Fruit fly (Drosophila melanogaster) whole organism, embryonic: ENCODE results near the gene Nle.

Experiments
- Asciz ChIP-seq: fragments of 200-800 bp; sonication (Bioruptor generic); optimal IDR thresholded peaks from 2 replicates; lab custom pipeline; 2017; ENCODE audit warnings: missing biosample characterization, mild to moderate bottlenecking, missing genetic modification characterization, missing genetic modification reagents
- Bteb2 ChIP-seq: fragments of 200-800 bp; sonication (Bioruptor generic); optimal IDR thresholded peaks from 2 replicates; lab custom pipeline; 2016; ENCODE audit warnings: missing biosample characterization, missing genetic modification characterization
- CG10274 ChIP-seq: fragments of 200-800 bp; sonication (Bioruptor generic); optimal IDR thresholded peaks from 3 replicates; lab custom pipeline; 2017; ENCODE audit warnings: missing biosample characterization, mild to moderate bottlenecking, missing genetic modification characterization
- CG10366 ChIP-seq: fragments of 200-800 bp; sonication (Bioruptor generic); IDR thresholded peaks from 2 replicates; pipeline ENCODE4 v1.3.6; 2022; ENCODE audit warnings: missing biosample characterization, missing genetic modification characterization
- CG10565 ChIP-seq: fragments of 200-800 bp; sonication (Bioruptor generic); optimal IDR thresholded peaks from 3 replicates; lab custom pipeline; 2016; ENCODE audit warnings: missing biosample characterization, mild to moderate bottlenecking, missing genetic modification characterization
- CG11398 ChIP-seq: fragments of 200-800 bp; sonication (Bioruptor generic); optimal IDR thresholded peaks from 2 replicates; lab custom pipeline; 2016; ENCODE audit warnings: missing biosample characterization, missing genetic modification characterization
- CG11560 ChIP-seq: fragments of 200-800 bp; sonication (Bioruptor generic); IDR thresholded peaks from 3 replicates; pipeline ENCODE4 v1.3.6; 2022; ENCODE audit warnings: missing biosample characterization, missing genetic modification characterization
- CG14050 ChIP-seq: fragments of 200-800 bp; sonication (Bioruptor generic); IDR thresholded peaks from 3 replicates; pipeline ENCODE4 v1.3.6; 2022; ENCODE audit warnings: missing biosample characterization, missing genetic modification characterization
- CG14860 ChIP-seq: fragments of 200-800 bp; sonication (Bioruptor generic); IDR thresholded peaks from 3 replicates; pipeline ENCODE4 v1.3.6; 2022; ENCODE audit warnings: missing biosample characterization, missing genetic modification characterization; ENCODE audit not compliant: partially characterized antibody
- CG15601 ChIP-seq: fragments of 200-800 bp; sonication (Bioruptor generic); optimal IDR thresholded peaks from 3 replicates; lab custom pipeline; 2019; ENCODE audit warnings: missing biosample characterization, mild to moderate bottlenecking, missing genetic modification characterization, moderate library complexity
- CG16813 ChIP-seq: fragments of 200-800 bp; sonication (Bioruptor generic); IDR thresholded peaks from 3 replicates; pipeline ENCODE4 v1.3.6; 2022; ENCODE audit warnings: missing biosample characterization, missing genetic modification characterization; ENCODE audit not compliant: partially characterized antibody
- CG17829 ChIP-seq: fragments of 200-800 bp; optimal IDR thresholded peaks from 2 replicates; lab custom pipeline; 2019; ENCODE audit warnings: missing biosample characterization, mild to moderate bottlenecking, missing genetic modification characterization, moderate library complexity
- CG18262 ChIP-seq: fragments of 200-800 bp; optimal IDR thresholded peaks from 3 replicates; lab custom pipeline; 2019; ENCODE audit warnings: missing biosample characterization, mild to moderate bottlenecking, missing genetic modification characterization, moderate library complexity
- CG18599 ChIP-seq: fragments of 200-800 bp; sonication (Bioruptor generic); optimal IDR thresholded peaks from 3 replicates; lab custom pipeline; 2017; ENCODE audit warnings: missing biosample characterization, missing genetic modification characterization, mild to moderate bottlenecking, moderate library complexity, missing genetic modification reagents
- CG2712 ChIP-seq: fragments of 200-800 bp; optimal IDR thresholded peaks from 3 replicates; lab custom pipeline; 2019; ENCODE audit warnings: missing biosample characterization, mild to moderate bottlenecking, missing genetic modification characterization, moderate library complexity
- CG31365 ChIP-seq: fragments of 200-800 bp; sonication (Bioruptor generic); optimal IDR thresholded peaks from 2 replicates; lab custom pipeline; 2018; ENCODE audit warnings: missing biosample characterization, mild to moderate bottlenecking, missing genetic modification characterization
- CG33213 ChIP-seq: fragments of 200-800 bp; sonication (Bioruptor generic); optimal IDR thresholded peaks from 3 replicates; lab custom pipeline; 2016; ENCODE audit warnings: missing biosample characterization, missing genetic modification characterization
- CG42726 ChIP-seq: fragments of 200-800 bp; sonication (Bioruptor generic); IDR thresholded peaks from 2 replicates; pipeline ENCODE4 v1.3.6; 2022; ENCODE audit warnings: missing biosample characterization, missing genetic modification characterization; ENCODE audit not compliant: partially characterized antibody
- CG4820 ChIP-seq: fragments of 200-800 bp; sonication (Bioruptor generic); optimal IDR thresholded peaks from 3 replicates; lab custom pipeline; 2016; ENCODE audit warnings: missing biosample characterization, missing genetic modification characterization
- CG5953 ChIP-seq: fragments of 200-800 bp; sonication (Bioruptor generic); IDR thresholded peaks from 2 replicates; pipeline ENCODE4 v1.3.6; 2022; ENCODE audit warnings: missing biosample characterization, missing genetic modification characterization
- CG6683 ChIP-seq: fragments of 200-800 bp; sonication (Bioruptor generic); optimal IDR thresholded peaks from 2 replicates; lab custom pipeline; 2017; ENCODE audit warnings: missing biosample characterization, mild to moderate bottlenecking, missing genetic modification characterization, missing genetic modification reagents
- CG7556 ChIP-seq: fragments of 200-800 bp; sonication (Bioruptor generic); optimal IDR thresholded peaks from 2 replicates; lab custom pipeline; 2017; ENCODE audit warnings: missing biosample characterization, mild to moderate bottlenecking, missing genetic modification characterization
- CG7987 ChIP-seq: fragments of 200-800 bp; sonication (Bioruptor generic); optimal IDR thresholded peaks from 2 replicates; lab custom pipeline; 2018; ENCODE audit warnings: missing biosample characterization, mild to moderate bottlenecking, missing genetic modification characterization, moderate library complexity
- CG8281 ChIP-seq: fragments of 200-800 bp; sonication (Bioruptor generic); optimal IDR thresholded peaks from 2 replicates; lab custom pipeline; 2018; ENCODE audit warnings: missing biosample characterization, mild to moderate bottlenecking, missing genetic modification characterization, moderate library complexity
- CG8924 ChIP-seq: fragments of 200-800 bp; optimal IDR thresholded peaks from 3 replicates; lab custom pipeline; 2019; ENCODE audit warnings: missing biosample characterization, mild to moderate bottlenecking, missing genetic modification characterization, moderate library complexity
- CG9437 ChIP-seq: fragments of 200-800 bp; sonication (Bioruptor generic); optimal IDR thresholded peaks from 2 replicates; lab custom pipeline; 2018; ENCODE audit warnings: missing biosample characterization, mild to moderate bottlenecking, missing genetic modification characterization
- E2f2 ChIP-seq: fragments of 200-800 bp; sonication (Bioruptor generic); IDR thresholded peaks from 2 replicates; pipeline ENCODE4 v1.3.6; 2022; ENCODE audit warnings: missing biosample characterization, missing genetic modification characterization
- Ets65A ChIP-seq: fragments of 200-800 bp; sonication (Bioruptor generic); peaks from one replicate; lab custom pipeline; 2016; ENCODE audit warnings: missing biosample characterization, missing genetic modification characterization
- Jarid2 ChIP-seq: fragments of 200-800 bp; sonication (Bioruptor generic); optimal IDR thresholded peaks from 3 replicates; lab custom pipeline; 2017; ENCODE audit warnings: mild to moderate bottlenecking, missing biosample characterization, missing genetic modification reagents, missing genetic modification characterization
- Sox100B ChIP-seq: fragments of 200-800 bp; sonication (Bioruptor generic); optimal IDR thresholded peaks from 3 replicates; lab custom pipeline; 2018; ENCODE audit warnings: missing biosample characterization, mild to moderate bottlenecking, missing genetic modification characterization
- chn ChIP-seq: fragments of 200-800 bp; sonication (Bioruptor generic); optimal IDR thresholded peaks from 2 replicates; lab custom pipeline; 2016; ENCODE audit warnings: missing biosample characterization, missing genetic modification characterization
- dm ChIP-seq: fragments of 200-800 bp; sonication (Bioruptor generic); optimal IDR thresholded peaks from 3 replicates; lab custom pipeline; 2016; ENCODE audit warnings: missing biosample characterization, missing genetic modification characterization
- dpn ChIP-seq, 2 experiments: fragments of 200-800 bp; sonication (Bioruptor generic); optimal IDR thresholded peaks; 3 replicates each; lab custom pipeline; 2016; ENCODE audit warnings: missing biosample characterization in 2 of 2, missing genetic modification characterization in 2 of 2
- en ChIP-seq: fragments of 200-800 bp; sonication (Bioruptor generic); optimal IDR thresholded peaks from 2 replicates; lab custom pipeline; 2016; ENCODE audit warnings: missing biosample characterization, missing genetic modification characterization
- ind ChIP-seq: fragments of 200-800 bp; sonication (Bioruptor generic); optimal IDR thresholded peaks from 3 replicates; lab custom pipeline; 2016; ENCODE audit warnings: missing biosample characterization, missing genetic modification characterization
- jumu ChIP-seq: fragments of 200-800 bp; sonication (Bioruptor generic); optimal IDR thresholded peaks from 3 replicates; lab custom pipeline; 2016; ENCODE audit warnings: missing biosample characterization, missing genetic modification characterization
- klu ChIP-seq: fragments of 200-800 bp; sonication (Bioruptor generic); IDR thresholded peaks from 2 replicates; pipeline ENCODE4 v1.3.6; 2022; ENCODE audit warnings: missing biosample characterization, missing genetic modification characterization
- mam ChIP-seq: fragments of 200-800 bp; sonication (Bioruptor generic); optimal IDR thresholded peaks from 3 replicates; lab custom pipeline; 2016; ENCODE audit warnings: missing biosample characterization, missing genetic modification characterization
- mld ChIP-seq: fragments of 200-800 bp; sonication (Bioruptor generic); IDR thresholded peaks from 3 replicates; pipeline ENCODE4 v1.3.6; 2022; ENCODE audit warnings: missing biosample characterization, missing genetic modification characterization; ENCODE audit not compliant: partially characterized antibody
- p53 ChIP-seq: fragments of 200-800 bp; sonication (Bioruptor generic); optimal IDR thresholded peaks from 2 replicates; lab custom pipeline; 2016; ENCODE audit warnings: missing biosample characterization, missing genetic modification characterization
- pfk ChIP-seq: fragments of 200-800 bp; sonication (Bioruptor generic); optimal IDR thresholded peaks from 2 replicates; lab custom pipeline; 2018; ENCODE audit warnings: missing biosample characterization, mild to moderate bottlenecking, missing genetic modification characterization, moderate library complexity
- pzg ChIP-seq: fragments of 200-800 bp; sonication (Bioruptor generic); optimal IDR thresholded peaks from 3 replicates; lab custom pipeline; 2018; ENCODE audit warnings: missing biosample characterization, mild to moderate bottlenecking, missing genetic modification characterization, moderate library complexity
- sd ChIP-seq: fragments of 200-800 bp; sonication (Bioruptor generic); optimal IDR thresholded peaks from 3 replicates; lab custom pipeline; 2018; ENCODE audit warnings: missing biosample characterization, mild to moderate bottlenecking, missing genetic modification characterization, moderate library complexity
- slbo ChIP-seq: fragments of 200-800 bp; sonication (Bioruptor generic); IDR thresholded peaks from 2 replicates; pipeline ENCODE4 v1.3.6; 2022; ENCODE audit warnings: missing biosample characterization, missing genetic modification characterization
- sr ChIP-seq: fragments of 200-800 bp; sonication (Bioruptor generic); IDR thresholded peaks from 3 replicates; pipeline ENCODE4 v1.3.6; 2022; ENCODE audit warnings: missing biosample characterization, missing genetic modification characterization
- stc ChIP-seq: fragments of 200-800 bp; sonication (Bioruptor generic); IDR thresholded peaks from 2 replicates; pipeline ENCODE4 v1.3.6; 2022; ENCODE audit warnings: missing biosample characterization, missing genetic modification characterization
- twi ChIP-seq: fragments of 200-800 bp; optimal IDR thresholded peaks from 2 replicates; lab custom pipeline; 2019; ENCODE audit warnings: missing biosample characterization, mild to moderate bottlenecking, missing genetic modification characterization, moderate library complexity
- zen2 ChIP-seq: fragments of 200-800 bp; sonication (Bioruptor generic); IDR thresholded peaks from 3 replicates; pipeline ENCODE4 v1.3.6; 2022; ENCODE audit warnings: missing biosample characterization, missing genetic modification characterization; ENCODE audit not compliant: partially characterized antibody
- zf30C ChIP-seq: fragments of 200-800 bp; sonication (Bioruptor generic); optimal IDR thresholded peaks from 3 replicates; lab custom pipeline; 2018; ENCODE audit warnings: missing biosample characterization, mild to moderate bottlenecking, missing genetic modification characterization

Nle gene

dm6 chr2L:563769-564550 lies 4.0 kb downstream of the Nle start, which contains the start of the genes uncNacbeta and CG2794 (continued):
- TF ChIP-seq mld (GFP tag; lab: Robert Waterston, UW) (0 out of 3 replicates have a peak, but pooled peaks have one; percentile 22), CG16813 (GFP tag; lab: Robert Waterston, UW) (peak; percentile 67), ind (GFP tag; lab: Kevin White, UChicago) (no peak), CG4820 (GFP tag; lab: Kevin White, UChicago) (no peak), Sox100B (GFP tag; lab: Kevin White, UChicago) (no peak), chn (GFP tag; lab: Kevin White, UChicago) (no peak), en (GFP tag; lab: Kevin White, UChicago) (no peak), CG5953 (GFP tag; lab: Robert Waterston, UW) (no peak), CG18599 (GFP tag; lab: Kevin White, UChicago) (no peak), CG31365 (tag; lab: Kevin White, UChicago) (no peak), pfk (GFP tag; lab: Kevin White, UChicago) (no peak), CG6683 (GFP tag; lab: Kevin White, UChicago) (no peak), twi (no peak), CG17829 (peak; percentile 16), jumu (no peak), CG10274 (GFP tag; lab: Kevin White, UChicago) (no peak), CG7987 (GFP tag; lab: Kevin White, UChicago) (no peak), slbo (GFP tag; lab: Robert Waterston, UW) (peak; percentile 46; the same call in 1 of the 2 replicates), CG10565 (GFP tag; lab: Kevin White, UChicago) (no peak), zen2 (peak; percentile 54; the same call in 2 of the 3 replicates), CG42726 (no peak; the same call in 1 of the 2 replicates), mam (GFP tag; lab: Kevin White, UChicago) (no peak), CG8924 (tag; lab: Kevin White, UChicago) (no peak), Bteb2 (GFP tag; lab: Kevin White, UChicago) (no peak), CG15601 (tag; lab: Kevin White, UChicago) (no peak), CG2712 (no peak), Jarid2 (GFP tag; lab: Kevin White, UChicago) (no peak), CG18262 (tag; lab: Kevin White, UChicago) (no peak), CG14050 (no peak), stc (GFP tag; lab: Robert Waterston, UW) (no peak), CG11560 (tag; lab: Robert Waterston, UW) (no peak), CG33213 (GFP tag; lab: Kevin White, UChicago) (no peak), klu (GFP tag; lab: Robert Waterston, UW) (no peak), sr (GFP tag; lab: Robert Waterston, UW) (no peak), Asciz (GFP tag; lab: Kevin White, UChicago) (no peak), CG7556 (GFP tag; lab: Kevin White, UChicago) (no peak), CG8281 (tag; lab: Kevin White, UChicago) (no peak), dm (GFP tag; lab: Kevin White, UChicago) (peak; percentile 77), pzg (peak; percentile 82), dpn (GFP tag; optimal IDR thresholded peaks at IDR 0.05; lab: Kevin White, UChicago) (no peak), zf30C (GFP tag; lab: Kevin White, UChicago) (no peak), CG9437 (GFP tag; lab: Kevin White, UChicago) (no peak), Ets65A (GFP tag; lab: Kevin White, UChicago) (no peak), E2f2 (GFP tag; lab: Robert Waterston, UW) (peak; percentile 95), CG11398 (GFP tag; lab: Kevin White, UChicago) (peak; percentile 8), CG10366 (no peak), sd (tag; lab: Kevin White, UChicago) (no peak), CG14860 (GFP tag; lab: Robert Waterston, UW) (peak; percentile 66), p53 (GFP tag; lab: Kevin White, UChicago) (no peak)
